Worm (Caenorhabditis elegans) whole organism, L3 larva: ENCODE data around the gene osm-10.
A peak's percentile ranks its signal among the peaks of the same experiment; 100 is the strongest.

Source experiments
- R02D3.7 ChIP-seq: fragments of 150-350 bp; optimal IDR thresholded peaks from 2 replicates; lab custom pipeline; 2014; ENCODE audit warnings: missing biosample characterization, missing genetic modification characterization
- ZK546.5 ChIP-seq: sonication (generic microtip); optimal IDR thresholded peaks from 2 replicates; lab custom pipeline; 2017; ENCODE audit warnings: missing biosample characterization, missing genetic modification characterization
- aly-2 ChIP-seq: fragments of 150-350 bp; optimal IDR thresholded peaks from 2 replicates; lab custom pipeline; 2014; ENCODE audit warnings: missing biosample characterization, missing genetic modification characterization
- ama-1 ChIP-seq: fragments of 150-350 bp; optimal IDR thresholded peaks from 2 replicates; lab custom pipeline; 2018
- ceh-16 ChIP-seq: sonication (generic microtip); optimal IDR thresholded peaks from 2 replicates; lab custom pipeline; 2017; ENCODE audit warnings: missing biosample characterization, missing genetic modification characterization
- ceh-28 ChIP-seq: fragments of 150-350 bp; optimal IDR thresholded peaks from 2 replicates; lab custom pipeline; 2014; ENCODE audit warnings: missing biosample characterization, missing genetic modification reagents, missing genetic modification characterization
- ceh-82 ChIP-seq: fragments of 150-350 bp; optimal IDR thresholded peaks from 2 replicates; lab custom pipeline; 2014; ENCODE audit warnings: missing biosample characterization, missing genetic modification characterization
- ceh-9 ChIP-seq: sonication (generic microtip); optimal IDR thresholded peaks from 2 replicates; lab custom pipeline; 2018; ENCODE audit warnings: missing biosample characterization, missing genetic modification characterization
- daf-12 ChIP-seq: fragments of 150-350 bp; optimal IDR thresholded peaks from 2 replicates; lab custom pipeline; 2014; ENCODE audit warnings: missing biosample characterization, missing genetic modification reagents, missing genetic modification characterization
- egl-27 ChIP-seq: sonication (generic microtip); optimal IDR thresholded peaks from 4 replicates; lab custom pipeline; 2017; ENCODE audit warnings: missing biosample characterization, missing genetic modification reagents, missing genetic modification characterization
- elt-1 ChIP-seq: fragments of 150-350 bp; optimal IDR thresholded peaks from 2 replicates; lab custom pipeline; 2014; ENCODE audit warnings: missing biosample characterization, missing genetic modification characterization
- elt-2 ChIP-seq: sonication (generic microtip); optimal IDR thresholded peaks from 2 replicates; lab custom pipeline; 2016; ENCODE audit warnings: missing genetic modification reagents, mild to moderate bottlenecking, missing genetic modification characterization, missing compliant biosample characterization
- fkh-10 ChIP-seq: sonication (generic microtip); optimal IDR thresholded peaks from 2 replicates; lab custom pipeline; 2017; ENCODE audit warnings: missing biosample characterization, missing genetic modification reagents, missing genetic modification characterization
- fkh-2 ChIP-seq: fragments of 150-350 bp; optimal IDR thresholded peaks from 2 replicates; lab custom pipeline; 2014; ENCODE audit warnings: missing biosample characterization, missing genetic modification reagents, missing genetic modification characterization
- jun-1 ChIP-seq: fragments of 150-350 bp; optimal IDR thresholded peaks from 2 replicates; lab custom pipeline; 2014; ENCODE audit warnings: missing biosample characterization, missing genetic modification reagents, missing genetic modification characterization
- lin-15B ChIP-seq: fragments of 150-350 bp; optimal IDR thresholded peaks from 2 replicates; lab custom pipeline; 2014; ENCODE audit warnings: missing biosample characterization, missing genetic modification characterization
- lin-39 ChIP-seq: fragments of 150-350 bp; optimal IDR thresholded peaks from 2 replicates; lab custom pipeline; 2018; ENCODE audit warnings: missing biosample characterization, missing genetic modification reagents, missing genetic modification characterization
- lsy-12 ChIP-seq: sonication (generic microtip); optimal IDR thresholded peaks from 2 replicates; lab custom pipeline; 2016; ENCODE audit warnings: mild to moderate bottlenecking, missing genetic modification characterization, missing compliant biosample characterization
- mdl-1 ChIP-seq: fragments of 150-350 bp; optimal IDR thresholded peaks from 2 replicates; lab custom pipeline; 2014; ENCODE audit warnings: missing biosample characterization, missing genetic modification characterization
- mml-1 ChIP-seq: fragments of 150-350 bp; sonication (generic microtip); optimal IDR thresholded peaks from 3 replicates; lab custom pipeline; 2014; ENCODE audit warnings: missing biosample characterization, missing genetic modification characterization
- nfya-1 ChIP-seq: sonication (generic microtip); optimal IDR thresholded peaks from 2 replicates; lab custom pipeline; 2017; ENCODE audit warnings: missing genetic modification characterization, mild to moderate bottlenecking, missing compliant biosample characterization, antibody characterized with exemption, moderate library complexity; ENCODE audit not compliant: insufficient read depth
- nhr-11 ChIP-seq: fragments of 150-350 bp; optimal IDR thresholded peaks from 2 replicates; lab custom pipeline; 2014; ENCODE audit warnings: missing biosample characterization, missing genetic modification characterization
- nhr-12 ChIP-seq: fragments of 150-350 bp; optimal IDR thresholded peaks from 2 replicates; lab custom pipeline; 2014; ENCODE audit warnings: missing biosample characterization, missing genetic modification characterization
- nhr-237 ChIP-seq: fragments of 150-350 bp; optimal IDR thresholded peaks from 2 replicates; lab custom pipeline; 2014; ENCODE audit warnings: missing biosample characterization, missing genetic modification characterization
- nhr-25 ChIP-seq: sonication (generic microtip); optimal IDR thresholded peaks from 2 replicates; lab custom pipeline; 2017; ENCODE audit warnings: missing biosample characterization, missing genetic modification characterization
- nhr-28 ChIP-seq: fragments of 150-350 bp; optimal IDR thresholded peaks from 2 replicates; lab custom pipeline; 2014; ENCODE audit warnings: missing biosample characterization, missing genetic modification characterization
- nhr-43 ChIP-seq: sonication (generic microtip); optimal IDR thresholded peaks from 2 replicates; lab custom pipeline; 2016; ENCODE audit warnings: mild to moderate bottlenecking, missing genetic modification characterization, missing compliant biosample characterization; ENCODE audit not compliant: poor library complexity, severe bottlenecking
- nhr-76 ChIP-seq: fragments of 150-350 bp; sonication (generic microtip); optimal IDR thresholded peaks from 5 replicates; lab custom pipeline; 2014; ENCODE audit warnings: missing biosample characterization, missing genetic modification characterization
- pha-4 ChIP-seq: fragments of 150-350 bp; optimal IDR thresholded peaks from 2 replicates; lab custom pipeline; 2014; ENCODE audit warnings: missing biosample characterization, missing genetic modification reagents, missing genetic modification characterization
- pqm-1 ChIP-seq: fragments of 150-350 bp; optimal IDR thresholded peaks from 2 replicates; lab custom pipeline; 2017; ENCODE audit warnings: missing biosample characterization, missing genetic modification characterization, inconsistent platforms
- sea-2 ChIP-seq: fragments of 150-350 bp; sonication (generic microtip); optimal IDR thresholded peaks from 4 replicates; lab custom pipeline; 2014; ENCODE audit warnings: missing biosample characterization, missing genetic modification reagents, missing genetic modification characterization
- skn-1 ChIP-seq: fragments of 150-350 bp; optimal IDR thresholded peaks from 2 replicates; lab custom pipeline; 2014; ENCODE audit warnings: missing biosample characterization, missing genetic modification characterization
- snpc-4 ChIP-seq: fragments of 150-350 bp; optimal IDR thresholded peaks from 2 replicates; lab custom pipeline; 2014; ENCODE audit warnings: missing biosample characterization, missing genetic modification characterization
- tbx-2 ChIP-seq: sonication (generic microtip); optimal IDR thresholded peaks from 2 replicates; lab custom pipeline; 2016; ENCODE audit warnings: mild to moderate bottlenecking, missing genetic modification characterization, missing compliant biosample characterization
- unc-39 ChIP-seq: sonication (generic microtip); optimal IDR thresholded peaks from 4 replicates; lab custom pipeline; 2017; ENCODE audit warnings: missing biosample characterization, missing genetic modification characterization
- unc-62 ChIP-seq: fragments of 150-350 bp; sonication (generic microtip); optimal IDR thresholded peaks from 4 replicates; lab custom pipeline; 2014; ENCODE audit warnings: missing biosample characterization, missing genetic modification reagents, missing genetic modification characterization
- zag-1 ChIP-seq: fragments of 150-350 bp; optimal IDR thresholded peaks from 2 replicates; lab custom pipeline; 2014; ENCODE audit warnings: missing biosample characterization, missing genetic modification characterization
- ztf-4 ChIP-seq: fragments of 150-350 bp; optimal IDR thresholded peaks from 2 replicates; lab custom pipeline; 2014; ENCODE audit warnings: missing biosample characterization, missing genetic modification characterization

osm-10 gene

ce11 chrIII:7239416-7239815 is 3.7 kb upstream of the osm-10 start:
- no peak for TF ChIP-seq ztf-4 (tag; lab: Kevin White, UChicago)
- TF ChIP-seq R02D3.7 (tag; lab: Kevin White, UChicago): no peak
- no peak for TF ChIP-seq ceh-16 (tag; lab: Kevin White, UChicago)
- no peak for TF ChIP-seq elt-2 (tag; lab: Kevin White, UChicago)
- no peak for TF ChIP-seq daf-12
- TF ChIP-seq tbx-2: no peak
- TF ChIP-seq nhr-11 (tag; lab: Kevin White, UChicago): no peak
- TF ChIP-seq lsy-12 (tag; lab: Kevin White, UChicago): no peak
- no peak for TF ChIP-seq nhr-28 (tag; lab: Kevin White, UChicago)
- no peak for TF ChIP-seq elt-1
- no peak for TF ChIP-seq nhr-237
- no peak for TF ChIP-seq nhr-12
- no peak for TF ChIP-seq nhr-25 (tag; lab: Kevin White, UChicago)
- TF ChIP-seq skn-1 (tag; lab: Kevin White, UChicago): no peak
- no peak for TF ChIP-seq ceh-9 (tag; lab: Kevin White, UChicago)
- no peak for TF ChIP-seq ZK546.5 (tag; lab: Kevin White, UChicago)
- no peak for TF ChIP-seq lin-39 (tag; lab: Kevin White, UChicago)
- no peak for TF ChIP-seq zag-1

DNA sequence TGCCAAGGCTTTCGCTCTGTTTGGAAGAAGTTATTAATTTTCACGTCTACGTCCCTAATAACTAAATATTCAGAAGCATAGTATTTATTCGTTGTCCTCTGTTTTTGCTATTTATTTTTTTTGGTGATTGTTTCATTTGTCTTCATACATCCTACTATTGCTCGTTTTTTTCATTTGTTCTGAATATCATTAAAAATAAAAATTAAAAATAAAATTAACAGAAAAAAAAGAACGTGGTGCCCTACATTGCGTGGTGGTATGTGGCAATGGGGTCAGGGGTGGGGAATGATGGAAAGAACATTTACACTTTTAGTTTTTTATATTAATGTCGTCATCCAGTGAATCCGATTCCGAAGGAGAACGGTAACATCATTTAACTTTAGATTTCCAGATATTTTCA is 2.0 kb upstream of the osm-10 start, which contains the start of gene ztf-31:
ztf-31 (plus strand) TSS at position 301 of the 400 bp plus-strand sequence.
- TF ChIP-seq egl-27 (no peak), mdl-1 (tag; lab: Kevin White, UChicago) (no peak), tbx-2 (no peak), aly-2 (tag; lab: Kevin White, UChicago) (no peak), zag-1 (no peak), ZK546.5 (tag; lab: Kevin White, UChicago) (no peak), R02D3.7 (tag; lab: Kevin White, UChicago) (no peak), jun-1 (tag; lab: Kevin White, UChicago) (no peak), nhr-28 (tag; lab: Kevin White, UChicago) (no peak), lin-15B (tag; lab: Kevin White, UChicago) (no peak), daf-12 (no peak), nhr-11 (tag; lab: Kevin White, UChicago) (no peak), unc-39 (tag; lab: Kevin White, UChicago) (no peak), ceh-9 (tag; lab: Kevin White, UChicago) (no peak), snpc-4 (tag; lab: Kevin White, UChicago) (no peak), pqm-1 (tag; lab: Kevin White, UChicago) (no peak), fkh-2 (tag; lab: Kevin White, UChicago) (no peak)
- TF ChIP-seq, all 47 proteins: peak for 0

ce11 chrIII:7246389-7246788 is 3.3 kb downstream of the osm-10 start:
- no peak for TF ChIP-seq lin-15B (tag; lab: Kevin White, UChicago)
- peak; percentile 81 for TF ChIP-seq fkh-10 (GFP tag; lab: Kevin White, UChicago)

DNA sequence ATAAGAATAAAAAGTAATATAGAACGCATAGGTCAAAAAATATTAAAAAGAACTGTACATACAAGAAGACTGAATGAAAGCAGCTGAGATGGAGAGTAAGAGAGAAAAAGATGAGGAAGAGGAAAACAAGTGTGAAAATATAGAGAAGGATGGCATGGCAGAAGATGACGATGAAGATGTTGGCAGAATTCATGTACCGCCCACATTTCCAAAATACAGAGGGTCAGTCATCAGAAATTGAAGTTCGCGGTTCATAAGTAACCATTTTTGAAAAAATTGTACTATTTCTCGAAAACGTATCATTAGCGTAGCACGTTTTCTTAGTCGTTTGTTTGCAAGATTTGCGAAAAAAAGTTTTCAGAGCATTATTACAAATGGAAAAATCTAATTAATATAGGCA is 4.7 kb downstream of the osm-10 start, which contains the start of gene zmp-6:
zmp-6 (minus strand) TSS at position 101 of the 400 bp plus-strand sequence.
- no peak for TF ChIP-seq nhr-76 (tag; lab: Kevin White, UChicago)
- no peak for TF ChIP-seq ceh-16 (tag; lab: Kevin White, UChicago)
- TF ChIP-seq ceh-82 (tag; lab: Kevin White, UChicago): no peak
- TF ChIP-seq pha-4 (tag; lab: Kevin White, UChicago): no peak
- no peak for TF ChIP-seq unc-62 (GFP tag; lab: Kevin White, UChicago)
- no peak for TF ChIP-seq fkh-10 (GFP tag; lab: Kevin White, UChicago)
- TF ChIP-seq pqm-1 (tag; lab: Kevin White, UChicago): no peak
- no peak for TF ChIP-seq ceh-28 (tag; lab: Kevin White, UChicago)
- TF ChIP-seq jun-1 (tag; lab: Kevin White, UChicago): no peak
- TF ChIP-seq ama-1 (lab: Kevin White, UChicago): no peak
- no peak for TF ChIP-seq lin-39 (tag; lab: Kevin White, UChicago)
- TF ChIP-seq nfya-1 (tag; lab: Kevin White, UChicago): no peak
- TF ChIP-seq nhr-43: no peak
- no peak for TF ChIP-seq mml-1 (tag; lab: Kevin White, UChicago)
- no peak for TF ChIP-seq sea-2
- no peak for TF ChIP-seq snpc-4 (tag; lab: Kevin White, UChicago)
- no peak for TF ChIP-seq elt-2 (tag; lab: Kevin White, UChicago)
- TF ChIP-seq, all 47 proteins: peak for 0
